Worm (Caenorhabditis elegans) whole organism, mixed stage, embryonic: Measurements from ENCODE around the gene W05H9.2.

ENCODE experiments used
- M03D4.4 ChIP-seq: sonication (generic microtip); optimal IDR thresholded peaks from 2 replicates; lab custom pipeline; 2017; ENCODE audit warnings: mild to moderate bottlenecking, missing genetic modification characterization, missing compliant biosample characterization
- bed-3 ChIP-seq: fragments of 200-800 bp; sonication (Bioruptor generic); optimal IDR thresholded peaks from 3 replicates; lab custom pipeline; 2018; ENCODE audit warnings: mild to moderate bottlenecking, missing genetic modification characterization, moderate library complexity, missing compliant biosample characterization
- blmp-1 ChIP-seq: fragments of 150-350 bp; optimal IDR thresholded peaks from 2 replicates; lab custom pipeline; 2014; ENCODE audit warnings: missing biosample characterization, missing genetic modification characterization
- ceh-39 ChIP-seq: fragments of 150-350 bp; optimal IDR thresholded peaks from 2 replicates; lab custom pipeline; 2014; ENCODE audit warnings: missing biosample characterization, missing genetic modification characterization
- ceh-43 ChIP-seq: fragments of 200-800 bp; sonication (Bioruptor generic); optimal IDR thresholded peaks from 2 replicates; lab custom pipeline; 2018; ENCODE audit warnings: mild to moderate bottlenecking, missing genetic modification characterization, moderate library complexity, missing compliant biosample characterization
- ceh-83 ChIP-seq: fragments of 200-800 bp; sonication (Bioruptor generic); optimal IDR thresholded peaks from 2 replicates; lab custom pipeline; 2018; ENCODE audit warnings: mild to moderate bottlenecking, missing genetic modification characterization, missing compliant biosample characterization
- ces-1 ChIP-seq: fragments of 150-350 bp; optimal IDR thresholded peaks from 2 replicates; lab custom pipeline; 2014; ENCODE audit warnings: missing biosample characterization, missing genetic modification reagents, missing genetic modification characterization
- cnd-1 ChIP-seq: fragments of 200-800 bp; sonication (Bioruptor generic); optimal IDR thresholded peaks from 2 replicates; lab custom pipeline; 2018; ENCODE audit warnings: mild to moderate bottlenecking, missing genetic modification characterization, missing compliant biosample characterization
- drap-1 ChIP-seq: fragments of 200-800 bp; sonication (Bioruptor generic); optimal IDR thresholded peaks from 3 replicates; lab custom pipeline; 2018; ENCODE audit warnings: mild to moderate bottlenecking, missing genetic modification characterization, missing compliant biosample characterization
- elt-1 ChIP-seq: sonication (generic microtip); optimal IDR thresholded peaks from 2 replicates; lab custom pipeline; 2017; ENCODE audit warnings: missing genetic modification characterization, mild to moderate bottlenecking, missing compliant biosample characterization, antibody characterized with exemption, moderate library complexity, borderline replicate concordance; ENCODE audit not compliant: insufficient read depth
- flh-1 ChIP-seq: fragments of 200-800 bp; sonication (Bioruptor generic); optimal IDR thresholded peaks from 2 replicates; lab custom pipeline; 2018; ENCODE audit warnings: mild to moderate bottlenecking, missing genetic modification characterization, moderate library complexity, missing compliant biosample characterization
- ham-2 ChIP-seq: fragments of 200-800 bp; sonication (Bioruptor generic); optimal IDR thresholded peaks from 2 replicates; lab custom pipeline; 2018; ENCODE audit warnings: mild to moderate bottlenecking, missing genetic modification characterization, missing compliant biosample characterization
- hlh-1 ChIP-seq: fragments of 150-350 bp; optimal IDR thresholded peaks from 2 replicates; lab custom pipeline; 2014; ENCODE audit warnings: missing biosample characterization, missing genetic modification reagents, missing genetic modification characterization
- lin-13 ChIP-seq: fragments of 150-350 bp; optimal IDR thresholded peaks from 2 replicates; lab custom pipeline; 2014; ENCODE audit warnings: missing biosample characterization, missing genetic modification characterization
- lin-32 ChIP-seq: fragments of 200-800 bp; sonication (Bioruptor generic); optimal IDR thresholded peaks from 2 replicates; lab custom pipeline; 2018; ENCODE audit warnings: mild to moderate bottlenecking, missing genetic modification characterization, missing compliant biosample characterization
- lsy-2 ChIP-seq: fragments of 150-350 bp; optimal IDR thresholded peaks from 2 replicates; lab custom pipeline; 2014; ENCODE audit warnings: missing biosample characterization, missing genetic modification characterization
- mab-5 ChIP-seq: fragments of 150-350 bp; optimal IDR thresholded peaks from 2 replicates; lab custom pipeline; 2014; ENCODE audit warnings: missing biosample characterization, missing genetic modification characterization
- mep-1 ChIP-seq: fragments of 150-350 bp; optimal IDR thresholded peaks from 2 replicates; lab custom pipeline; 2017; ENCODE audit warnings: missing biosample characterization, missing genetic modification reagents, missing genetic modification characterization, inconsistent platforms
- mls-2 ChIP-seq: sonication (generic microtip); optimal IDR thresholded peaks from 2 replicates; lab custom pipeline; 2016; ENCODE audit warnings: mild to moderate bottlenecking, missing genetic modification characterization, moderate library complexity, missing compliant biosample characterization
- nhr-12 ChIP-seq: fragments of 150-350 bp; optimal IDR thresholded peaks from 2 replicates; lab custom pipeline; 2014; ENCODE audit warnings: missing biosample characterization, missing genetic modification characterization
- nhr-2 ChIP-seq: fragments of 150-350 bp; optimal IDR thresholded peaks from 2 replicates; lab custom pipeline; 2014; ENCODE audit warnings: missing biosample characterization, missing genetic modification characterization
- nhr-237 ChIP-seq: fragments of 150-350 bp; optimal IDR thresholded peaks from 2 replicates; lab custom pipeline; 2014; ENCODE audit warnings: missing biosample characterization, missing genetic modification characterization
- nhr-76 ChIP-seq: sonication (generic microtip); optimal IDR thresholded peaks from 2 replicates; lab custom pipeline; 2017; ENCODE audit warnings: missing biosample characterization, missing genetic modification characterization
- pha-4 ChIP-seq: fragments of 150-350 bp; optimal IDR thresholded peaks from 2 replicates; lab custom pipeline; 2018; ENCODE audit warnings: missing biosample characterization, missing genetic modification reagents, missing genetic modification characterization
- sem-2 ChIP-seq: fragments of 200-800 bp; sonication (Bioruptor generic); optimal IDR thresholded peaks from 2 replicates; lab custom pipeline; 2018; ENCODE audit warnings: mild to moderate bottlenecking, missing genetic modification characterization, missing compliant biosample characterization
- snpc-4 ChIP-seq: fragments of 150-350 bp; optimal IDR thresholded peaks from 2 replicates; lab custom pipeline; 2014; ENCODE audit warnings: missing biosample characterization, missing genetic modification characterization
- sptf-1 ChIP-seq: sonication (generic microtip); optimal IDR thresholded peaks from 2 replicates; lab custom pipeline; 2017; ENCODE audit warnings: mild to moderate bottlenecking, missing genetic modification characterization, moderate library complexity, missing compliant biosample characterization
- tbx-8 ChIP-seq: fragments of 200-800 bp; sonication (Bioruptor generic); optimal IDR thresholded peaks from 2 replicates; lab custom pipeline; 2018; ENCODE audit warnings: mild to moderate bottlenecking, missing genetic modification characterization, moderate library complexity, missing compliant biosample characterization
- unc-120 ChIP-seq: sonication (generic microtip); optimal IDR thresholded peaks from 2 replicates; lab custom pipeline; 2017; ENCODE audit warnings: missing genetic modification characterization, missing compliant biosample characterization; ENCODE audit not compliant: poor library complexity, severe bottlenecking
- unc-39 ChIP-seq: fragments of 150-350 bp; optimal IDR thresholded peaks from 2 replicates; lab custom pipeline; 2014; ENCODE audit warnings: missing biosample characterization, missing genetic modification characterization
- unc-62 ChIP-seq: fragments of 150-350 bp; optimal IDR thresholded peaks from 2 replicates; lab custom pipeline; 2014; ENCODE audit warnings: missing biosample characterization, missing genetic modification reagents, missing genetic modification characterization
- zip-8 ChIP-seq: fragments of 150-350 bp; optimal IDR thresholded peaks from 2 replicates; lab custom pipeline; 2014; ENCODE audit warnings: missing biosample characterization, missing genetic modification characterization
- ztf-11 ChIP-seq: fragments of 150-350 bp; optimal IDR thresholded peaks from 2 replicates; lab custom pipeline; 2014; ENCODE audit warnings: missing biosample characterization, missing genetic modification characterization

W05H9.2 gene

ce11 chrX:6253160-6253559 is 13.7 kb upstream of the W05H9.2 start:
- TF ChIP-seq ham-2 (GFP tag; lab: Kevin White, UChicago) (no peak), ces-1 (GFP tag; lab: Kevin White, UChicago) (no peak), mab-5 (tag; lab: Kevin White, UChicago) (no peak), sptf-1 (tag; lab: Kevin White, UChicago) (no peak), drap-1 (no peak), elt-1 (tag; lab: Kevin White, UChicago) (no peak), mep-1 (no peak), ceh-83 (GFP tag; lab: Kevin White, UChicago) (no peak), bed-3 (no peak), lin-13 (no peak)
- TF ChIP-seq, all 35 proteins: peak for 0

- TF ChIP-seq nhr-76 (no peak), ces-1 (GFP tag; lab: Kevin White, UChicago) (no peak)
These were observed 13.3 kb upstream of the W05H9.2 start for ce11 chrX:6253566-6253898.

ce11 chrX:6253899-6254670 is 12.8 kb upstream of the W05H9.2 start:
- peak; percentile 8 for TF ChIP-seq mls-2 (tag; lab: Kevin White, UChicago)
- TF ChIP-seq nhr-237 (tag; lab: Kevin White, UChicago): no peak
- peak; percentile 21 for TF ChIP-seq lsy-2
- TF ChIP-seq ces-1 (GFP tag; lab: Kevin White, UChicago): no peak
- TF ChIP-seq nhr-12 (tag; lab: Kevin White, UChicago): no peak
- peak; percentile 45 for TF ChIP-seq unc-120
- no peak for TF ChIP-seq ztf-11 (tag; lab: Kevin White, UChicago)
- no peak for TF ChIP-seq nhr-76
- no peak for TF ChIP-seq tbx-8 (GFP tag; lab: Kevin White, UChicago)
- TF ChIP-seq lin-13: no peak
- no peak for TF ChIP-seq ceh-39 (tag; lab: Kevin White, UChicago)
- no peak for TF ChIP-seq mep-1
- peak; percentile 12 for TF ChIP-seq cnd-1 (tag; lab: Kevin White, UChicago)
- TF ChIP-seq blmp-1 (tag; lab: Kevin White, UChicago): no peak
- TF ChIP-seq unc-62 (GFP tag; lab: Kevin White, UChicago): peak; percentile 86
- TF ChIP-seq drap-1: no peak
- TF ChIP-seq zip-8 (tag; lab: Kevin White, UChicago): peak; percentile 75
- TF ChIP-seq sem-2 (GFP tag; lab: Kevin White, UChicago): no peak
- no peak for TF ChIP-seq unc-39 (tag; lab: Kevin White, UChicago)
- TF ChIP-seq pha-4: no peak
- no peak for TF ChIP-seq nhr-2
- no peak for TF ChIP-seq M03D4.4 (tag; lab: Kevin White, UChicago)
- no peak for TF ChIP-seq flh-1
- TF ChIP-seq hlh-1 (tag; lab: Kevin White, UChicago): peak; percentile 28
- no peak for TF ChIP-seq bed-3
- no peak for TF ChIP-seq mab-5 (tag; lab: Kevin White, UChicago)
- TF ChIP-seq snpc-4 (tag; lab: Kevin White, UChicago): no peak
- TF ChIP-seq sptf-1 (tag; lab: Kevin White, UChicago): no peak
- peak; percentile 24 for TF ChIP-seq ham-2 (GFP tag; lab: Kevin White, UChicago)
- TF ChIP-seq ceh-43: no peak
- TF ChIP-seq ceh-83 (GFP tag; lab: Kevin White, UChicago): peak; percentile 45
- TF ChIP-seq lin-32 (GFP tag; lab: Kevin White, UChicago): no peak

- no peak for TF ChIP-seq snpc-4 (tag; lab: Kevin White, UChicago)
- TF ChIP-seq blmp-1 (tag; lab: Kevin White, UChicago): peak; percentile 17
- TF ChIP-seq tbx-8 (GFP tag; lab: Kevin White, UChicago): no peak
- TF ChIP-seq mls-2 (tag; lab: Kevin White, UChicago): no peak
- TF ChIP-seq drap-1: no peak
These were observed 12.2 kb upstream of the W05H9.2 start for ce11 chrX:6254671-6255031.
